Fruit fly (Drosophila melanogaster) whole organism, pupa: ENCODE results near the gene CG9467.
A peak's percentile ranks its signal among the peaks of the same experiment; 100 is the strongest.

Source experiments
- CG10348 ChIP-seq: fragments of 200-800 bp; sonication (Bioruptor generic); IDR thresholded peaks from 2 replicates; pipeline ENCODE4 v1.3.6; 2022; ENCODE audit warnings: missing biosample characterization, missing genetic modification characterization
- CG12605 ChIP-seq: fragments of 200-800 bp; sonication (Bioruptor generic); IDR thresholded peaks from 2 replicates; pipeline ENCODE4 v1.3.6; 2022; ENCODE audit warnings: missing biosample characterization, missing genetic modification characterization
- CG13204 ChIP-seq: fragments of 200-800 bp; sonication (Bioruptor generic); optimal IDR thresholded peaks from 2 replicates; lab custom pipeline; 2018; ENCODE audit warnings: missing biosample characterization, mild to moderate bottlenecking, missing genetic modification characterization, moderate library complexity
- CG14655 ChIP-seq: fragments of 200-800 bp; sonication (Bioruptor generic); optimal IDR thresholded peaks from 3 replicates; lab custom pipeline; 2017; ENCODE audit warnings: mild to moderate bottlenecking, missing biosample characterization, missing genetic modification reagents, missing genetic modification characterization
- CG15710 ChIP-seq: fragments of 200-800 bp; sonication (Bioruptor generic); optimal IDR thresholded peaks from 2 replicates; lab custom pipeline; 2018; ENCODE audit warnings: missing biosample characterization, mild to moderate bottlenecking, missing genetic modification characterization, moderate library complexity
- CG17806 ChIP-seq: fragments of 200-800 bp; sonication (Bioruptor generic); optimal IDR thresholded peaks from 2 replicates; lab custom pipeline; 2018; ENCODE audit warnings: missing biosample characterization, mild to moderate bottlenecking, missing genetic modification characterization, moderate library complexity
- CG32121 ChIP-seq: fragments of 200-800 bp; sonication (Bioruptor generic); IDR thresholded peaks from 2 replicates; pipeline ENCODE4 v1.3.6; 2022; ENCODE audit warnings: missing biosample characterization, missing genetic modification characterization
- CG34367 ChIP-seq: fragments of 200-800 bp; sonication (Bioruptor generic); optimal IDR thresholded peaks from 2 replicates; lab custom pipeline; 2018; ENCODE audit warnings: missing biosample characterization, mild to moderate bottlenecking, missing genetic modification characterization
- CG4496 ChIP-seq: fragments of 200-800 bp; sonication (Bioruptor generic); IDR thresholded peaks from 3 replicates; pipeline ENCODE4 v1.3.6; 2022; ENCODE audit warnings: missing biosample characterization, missing genetic modification characterization
- CG8159 ChIP-seq: fragments of 200-800 bp; sonication (Bioruptor generic); optimal IDR thresholded peaks from 3 replicates; lab custom pipeline; 2018; ENCODE audit warnings: missing biosample characterization, mild to moderate bottlenecking, missing genetic modification characterization, moderate library complexity
- CG8301 ChIP-seq: fragments of 200-800 bp; sonication (Bioruptor generic); optimal IDR thresholded peaks from 2 replicates; lab custom pipeline; 2018; ENCODE audit warnings: missing biosample characterization, mild to moderate bottlenecking, missing genetic modification characterization
- CG9948 ChIP-seq: fragments of 200-800 bp; sonication (Bioruptor generic); optimal IDR thresholded peaks from 2 replicates; lab custom pipeline; 2018; ENCODE audit warnings: missing biosample characterization, mild to moderate bottlenecking, missing genetic modification characterization, moderate library complexity
- D1 ChIP-seq: fragments of 200-800 bp; sonication (Bioruptor generic); optimal IDR thresholded peaks from 2 replicates; lab custom pipeline; 2018; ENCODE audit warnings: missing biosample characterization, mild to moderate bottlenecking, missing genetic modification characterization, moderate library complexity
- EcR ChIP-seq: fragments of 200-800 bp; sonication (Bioruptor generic); optimal IDR thresholded peaks from 3 replicates; lab custom pipeline; 2019; ENCODE audit warnings: missing biosample characterization, missing genetic modification characterization, mild to moderate bottlenecking, moderate library complexity, missing genetic modification reagents
- Ets98B ChIP-seq: fragments of 200-800 bp; sonication (Bioruptor generic); IDR thresholded peaks from 2 replicates; pipeline ENCODE4 v1.3.6; 2022; ENCODE audit warnings: missing biosample characterization, missing genetic modification characterization
- Pif1A ChIP-seq: fragments of 200-800 bp; sonication (Bioruptor generic); optimal IDR thresholded peaks from 3 replicates; lab custom pipeline; 2016; ENCODE audit warnings: missing biosample characterization, missing genetic modification characterization
- Pif1B ChIP-seq: fragments of 200-800 bp; sonication (Bioruptor generic); optimal IDR thresholded peaks from 3 replicates; lab custom pipeline; 2016; ENCODE audit warnings: missing biosample characterization, missing genetic modification characterization
- Snoo ChIP-seq: fragments of 200-800 bp; sonication (Bioruptor generic); optimal IDR thresholded peaks from 3 replicates; lab custom pipeline; 2017; ENCODE audit warnings: missing biosample characterization, mild to moderate bottlenecking, missing genetic modification characterization, inconsistent platforms
- fd96Ca ChIP-seq: fragments of 200-800 bp; sonication (Bioruptor generic); IDR thresholded peaks from 3 replicates; pipeline ENCODE4 v1.3.6; 2022; ENCODE audit warnings: missing biosample characterization, missing genetic modification characterization
- gl ChIP-seq: fragments of 200-800 bp; sonication (Bioruptor generic); optimal IDR thresholded peaks from 2 replicates; lab custom pipeline; 2018; ENCODE audit warnings: missing biosample characterization, mild to moderate bottlenecking, missing genetic modification characterization
- rn ChIP-seq: fragments of 200-800 bp; sonication (Bioruptor generic); IDR thresholded peaks from 2 replicates; pipeline ENCODE4 v1.3.6; 2022; ENCODE audit warnings: missing biosample characterization, missing genetic modification characterization

The CG9467 gene

dm6 chr3R:9774821-9775220 is 26.0 kb downstream of the CG9467 start, which contains the start of gene topi:
TSS of gene topi (plus strand) at chr3R:9775121.
- TF ChIP-seq EcR (GFP tag; lab: Kevin White, UChicago) (no peak), Snoo (tag; lab: Kevin White, UChicago) (no peak), gl (tag; lab: Kevin White, UChicago) (no peak)

- TF ChIP-seq CG8301 (tag; lab: Kevin White, UChicago) (no peak), CG4496 (GFP tag; lab: Robert Waterston, UW) (no peak), Pif1B (no peak), fd96Ca (GFP tag; lab: Robert Waterston, UW) (no peak), Ets98B (no peak), CG12605 (GFP tag; lab: Robert Waterston, UW) (no peak), Pif1A (GFP tag; lab: Kevin White, UChicago) (no peak), CG15710 (tag; lab: Kevin White, UChicago) (no peak), CG34367 (tag; lab: Kevin White, UChicago) (no peak), D1 (tag; lab: Kevin White, UChicago) (no peak), gl (tag; lab: Kevin White, UChicago) (no peak), CG13204 (GFP tag; lab: Kevin White, UChicago) (no peak), CG9948 (no peak)
Measured at dm6 chr3R:9774147-9774546, 26.7 kb downstream of the CG9467 start, which contains the start of gene Whamy. TSS of gene Whamy (minus strand) at chr3R:9774419.

dm6 chr3R:9771519-9771972 is 29.3 kb downstream of the CG9467 start, which contains the start of gene CG9471:
TSS of gene CG9471 (minus strand) at chr3R:9771542.
- TF ChIP-seq fd96Ca (GFP tag; lab: Robert Waterston, UW) (peak; percentile 42; the same call in 1 of the 3 replicates), Pif1A (GFP tag; lab: Kevin White, UChicago) (peak; percentile 95), CG14655 (GFP tag; lab: Kevin White, UChicago) (no peak), CG8301 (tag; lab: Kevin White, UChicago) (peak; percentile 91), D1 (tag; lab: Kevin White, UChicago) (no peak), Ets98B (peak; percentile 95), gl (tag; lab: Kevin White, UChicago) (peak; percentile 77), CG12605 (GFP tag; lab: Robert Waterston, UW) (peak; percentile 94), Snoo (tag; lab: Kevin White, UChicago) (peak; percentile 92), CG10348 (GFP tag; lab: Robert Waterston, UW) (peak; percentile 59), CG9948 (peak; percentile 89), CG13204 (GFP tag; lab: Kevin White, UChicago) (no peak), rn (GFP tag; lab: Robert Waterston, UW) (peak; percentile 82), CG8159 (peak; percentile 91), Pif1B (peak; percentile 93), CG4496 (GFP tag; lab: Robert Waterston, UW) (peak; percentile 97), CG34367 (tag; lab: Kevin White, UChicago) (peak; percentile 89), CG15710 (tag; lab: Kevin White, UChicago) (peak; percentile 91), EcR (GFP tag; lab: Kevin White, UChicago) (peak; percentile 25), CG17806 (peak; percentile 93), CG32121 (peak; percentile 91)
- TF ChIP-seq, all 21 proteins: peak for 18

- TF ChIP-seq CG32121 (peak; percentile 46; the same call in 1 of the 2 replicates), CG9948 (no peak)
- TF ChIP-seq, all 21 proteins: peak for 1
Measured at dm6 chr3R:9770127-9770526, 30.7 kb downstream of the CG9467 start.

- TF ChIP-seq CG14655 (GFP tag; lab: Kevin White, UChicago) (no peak), Pif1B (no peak), CG15710 (tag; lab: Kevin White, UChicago) (no peak), CG8301 (tag; lab: Kevin White, UChicago) (no peak), CG13204 (GFP tag; lab: Kevin White, UChicago) (no peak), rn (GFP tag; lab: Robert Waterston, UW) (no peak), Snoo (tag; lab: Kevin White, UChicago) (no peak), CG34367 (tag; lab: Kevin White, UChicago) (no peak), fd96Ca (GFP tag; lab: Robert Waterston, UW) (no peak), CG17806 (no peak), D1 (tag; lab: Kevin White, UChicago) (no peak), CG4496 (GFP tag; lab: Robert Waterston, UW) (no peak), CG12605 (GFP tag; lab: Robert Waterston, UW) (no peak), Pif1A (GFP tag; lab: Kevin White, UChicago) (no peak), CG8159 (no peak), CG10348 (GFP tag; lab: Robert Waterston, UW) (no peak), CG32121 (no peak), EcR (GFP tag; lab: Kevin White, UChicago) (no peak), CG9948 (no peak), Ets98B (no peak)
Measured at dm6 chr3R:9768884-9769283, 31.9 kb downstream of the CG9467 start, which contains the start of gene MED6. TSS of gene MED6 (minus strand) at chr3R:9768984.
